Fruit fly (Drosophila melanogaster): ENCODE measurements around the gene EMC2B.
A peak's percentile ranks its signal among the peaks of the same experiment; 100 is the strongest.

Gene EMC2B

dm6 chr3R:16982108-16982707, 9.5 kb downstream of the EMC2B start, which contains the start of gene AhcyL2 (continued):
- TF ChIP-seq CG13624 (GFP tag; optimal IDR thresholded peaks at IDR 0.05) (no peak), gro (GFP tag; optimal IDR thresholded peaks at IDR 0.05) (peak; percentile 58), BtbVII (GFP tag; optimal IDR thresholded peaks at IDR 0.05) (peak; percentile 67), grau (tag; optimal IDR thresholded peaks at IDR 0.05) (peak; percentile 59), CG3163 (GFP tag; optimal IDR thresholded peaks at IDR 0.05) (no peak), kay (GFP tag; optimal IDR thresholded peaks at IDR 0.05) (peak; percentile 60), Dbx (GFP tag; IDR thresholded peaks at IDR 0.05) (no peak), Drgx (GFP tag; IDR thresholded peaks at IDR 0.05) (0 out of 2 replicates have a peak, but pooled peaks have one; percentile 10), CG14441 (GFP tag; IDR thresholded peaks at IDR 0.05) (0 out of 2 replicates have a peak, but pooled peaks have one; percentile 38), CG10543 (GFP tag; optimal IDR thresholded peaks at IDR 0.05) (peak; percentile 88), Doc3 (GFP tag; IDR thresholded peaks at IDR 0.05; ENCODE audit: partially characterized antibody) (no peak), dm (GFP tag; optimal IDR thresholded peaks at IDR 0.05) (no peak), chinmo (GFP tag; IDR thresholded peaks at IDR 0.05; ENCODE audit: partially characterized antibody) (peak; percentile 92; the same call in 2 of the 4 replicates), sug (tag; optimal IDR thresholded peaks at IDR 0.05) (peak; percentile 96), Med (GFP tag) (peak; percentile 47), CG7987 (GFP tag; optimal IDR thresholded peaks at IDR 0.05) (peak; percentile 87), ato (GFP tag; IDR thresholded peaks at IDR 0.05; ENCODE audit: partially characterized antibody) (no peak), CG8290 (GFP tag; optimal IDR thresholded peaks at IDR 0.05) (no peak), CG8290 (tag; optimal IDR thresholded peaks at IDR 0.05) (peak in 1 of 2 experiments; percentile 6), mirr (GFP tag; optimal IDR thresholded peaks at IDR 0.05) (peak; percentile 87), CG32772 (GFP tag; IDR thresholded peaks at IDR 0.05) (no peak), CG11398 (GFP tag; optimal IDR thresholded peaks at IDR 0.05) (no peak), CG10959 (GFP tag; IDR thresholded peaks at IDR 0.05) (no peak), MBD-R2 (GFP tag; IDR thresholded peaks at IDR 0.05) (no peak), Deaf1 (tag; optimal IDR thresholded peaks at IDR 0.05) (peak; percentile 7), Adf1 (GFP tag; IDR thresholded peaks at IDR 0.05) (peak; percentile 76; the same call in 1 of the 2 replicates), CG8388 (GFP tag; optimal IDR thresholded peaks at IDR 0.05) (no peak), Dip3 (GFP tag; optimal IDR thresholded peaks at IDR 0.05) (no peak), CG15601 (tag; optimal IDR thresholded peaks at IDR 0.05) (peak; percentile 79), CG2199 (GFP tag; IDR thresholded peaks at IDR 0.05) (0 out of 3 replicates have a peak, but pooled peaks have one; percentile 47), Pdp1 (GFP tag; optimal IDR thresholded peaks at IDR 0.05) (peak in 1 of 2 experiments; percentile 61), cwo (GFP tag; optimal IDR thresholded peaks at IDR 0.05) (peak; percentile 42), Asciz (GFP tag; optimal IDR thresholded peaks at IDR 0.05) (peak; percentile 0), CG6175 (GFP tag; IDR thresholded peaks at IDR 0.05) (peak; percentile 61; the same call in 1 of the 3 replicates), HmgZ (tag; optimal IDR thresholded peaks at IDR 0.05) (peak; percentile 39), Hey (tag; optimal IDR thresholded peaks at IDR 0.05) (peak; percentile 93), onecut (GFP tag; IDR thresholded peaks at IDR 0.05) (0 out of 2 replicates have a peak, but pooled peaks have one; percentile 13), CG9797 (GFP tag; optimal IDR thresholded peaks at IDR 0.05) (no peak), slou (GFP tag; optimal IDR thresholded peaks at IDR 0.05) (no peak)

- TF ChIP-seq wor (GFP tag; IDR thresholded peaks at IDR 0.05) (no peak), Dbx (GFP tag; IDR thresholded peaks at IDR 0.05) (peak; percentile 25; the same call in 1 of the 3 replicates), dan (GFP tag; IDR thresholded peaks at IDR 0.05) (no peak), Eip74EF (GFP tag; optimal IDR thresholded peaks at IDR 0.05) (no peak), Bdp1 (GFP tag; optimal IDR thresholded peaks at IDR 0.05) (peak; percentile 3), CG16779 (GFP tag; IDR thresholded peaks at IDR 0.05) (no peak), CG9215 (GFP tag; IDR thresholded peaks at IDR 0.05) (no peak), CG16815 (GFP tag; optimal IDR thresholded peaks at IDR 0.05) (no peak), emc (GFP tag; optimal IDR thresholded peaks at IDR 0.05) (no peak), Vsx1 (GFP tag; optimal IDR thresholded peaks at IDR 0.05) (peak; percentile 7), nerfin-2 (GFP tag; IDR thresholded peaks at IDR 0.05; ENCODE audit: partially characterized antibody) (no peak), corto (GFP tag; optimal IDR thresholded peaks at IDR 0.05) (no peak), sug (tag; optimal IDR thresholded peaks at IDR 0.05) (peak; percentile 26)
Observed at dm6 chr3R:16980958-16981623, 10.6 kb downstream of the EMC2B start.
